Worm (Caenorhabditis elegans) whole organism, L1 larva: Measurements from ENCODE around the gene mct-3.

Experiments used
- C04F5.9 ChIP-seq: sonication (generic microtip); optimal IDR thresholded peaks from 2 replicates; lab custom pipeline; 2016; ENCODE audit warnings: missing genetic modification characterization, missing compliant biosample characterization
- C16A3.4 ChIP-seq: fragments of 150-350 bp; optimal IDR thresholded peaks from 2 replicates; lab custom pipeline; 2014; ENCODE audit warnings: missing biosample characterization, missing genetic modification characterization
- F16B12.6 ChIP-seq: fragments of 150-350 bp; optimal IDR thresholded peaks from 2 replicates; lab custom pipeline; 2014; ENCODE audit warnings: missing biosample characterization, missing genetic modification characterization
- Y116A8C.19 ChIP-seq: sonication (generic microtip); optimal IDR thresholded peaks from 2 replicates; lab custom pipeline; 2016; ENCODE audit warnings: missing compliant biosample characterization, missing genetic modification characterization, borderline replicate concordance
- aly-2 ChIP-seq: fragments of 150-350 bp; optimal IDR thresholded peaks from 2 replicates; lab custom pipeline; 2014; ENCODE audit warnings: missing biosample characterization, missing genetic modification characterization
- blmp-1 ChIP-seq: fragments of 150-350 bp; optimal IDR thresholded peaks from 2 replicates; lab custom pipeline; 2014; ENCODE audit warnings: missing biosample characterization, missing genetic modification characterization
- ceh-8 ChIP-seq: fragments of 200-800 bp; sonication (Bioruptor generic); optimal IDR thresholded peaks from 2 replicates; lab custom pipeline; 2018; ENCODE audit warnings: mild to moderate bottlenecking, missing genetic modification characterization, moderate library complexity, missing compliant biosample characterization
- dsc-1 ChIP-seq: sonication (generic microtip); optimal IDR thresholded peaks from 2 replicates; lab custom pipeline; 2016; ENCODE audit warnings: mild to moderate bottlenecking, missing genetic modification characterization, missing compliant biosample characterization
- efl-1 ChIP-seq, 4 experiments: fragments of 150-350 bp; optimal IDR thresholded peaks in 3 of 4; peaks in 1 of 4; 1 replicate in 1 of 4; 2 replicates in 3 of 4; lab custom pipeline; 2014; ENCODE audit warnings: missing biosample characterization in 2 of 4, missing genetic modification characterization in 2 of 4, missing genetic modification reagents in 2 of 4
- egl-13 ChIP-seq: sonication (generic microtip); optimal IDR thresholded peaks from 2 replicates; lab custom pipeline; 2016; ENCODE audit warnings: missing genotype, missing genetic modification reagents, missing genetic modification characterization, missing compliant biosample characterization
- egl-27 ChIP-seq, 2 experiments: fragments of 150-350 bp in 1 of 2; sonication (generic microtip); optimal IDR thresholded peaks; 3 replicates each; lab custom pipeline; 2017 to 2018; ENCODE audit warnings: missing biosample characterization in 2 of 2, missing genetic modification characterization in 2 of 2, missing genetic modification reagents in 2 of 2
- elt-3 ChIP-seq, 6 experiments: fragments of 150-350 bp in 1 of 6; sonication (generic microtip); optimal IDR thresholded peaks; 2 replicates each; lab custom pipeline; 2017 to 2018; ENCODE audit warnings: missing biosample characterization in 6 of 6, missing genetic modification characterization in 6 of 6, inconsistent platforms in 1 of 6
- ets-5 ChIP-seq: fragments of 200-800 bp; sonication (Bioruptor generic); IDR thresholded peaks from 2 replicates; pipeline ENCODE4 v1.3.6; 2022; ENCODE audit warnings: missing genetic modification characterization, missing compliant biosample characterization
- fkh-4 ChIP-seq: sonication (generic microtip); optimal IDR thresholded peaks from 2 replicates; lab custom pipeline; 2016; ENCODE audit warnings: missing compliant biosample characterization, missing genetic modification characterization, borderline replicate concordance
- fkh-8 ChIP-seq: sonication (generic microtip); optimal IDR thresholded peaks from 2 replicates; lab custom pipeline; 2016; ENCODE audit warnings: mild to moderate bottlenecking, missing genetic modification characterization, missing compliant biosample characterization
- fos-1 ChIP-seq: fragments of 150-350 bp; optimal IDR thresholded peaks from 2 replicates; lab custom pipeline; 2014; ENCODE audit warnings: missing biosample characterization, missing genetic modification characterization
- hlh-17 ChIP-seq: fragments of 200-800 bp; sonication (Bioruptor generic); optimal IDR thresholded peaks from 2 replicates; lab custom pipeline; 2018; ENCODE audit warnings: missing genetic modification characterization, mild to moderate bottlenecking, missing compliant biosample characterization, moderate library complexity, borderline replicate concordance
- hlh-4 ChIP-seq: sonication (generic microtip); optimal IDR thresholded peaks from 2 replicates; lab custom pipeline; 2016; ENCODE audit warnings: mild to moderate bottlenecking, missing genetic modification characterization, missing compliant biosample characterization
- isw-1 ChIP-seq: fragments of 200-800 bp; sonication (Bioruptor generic); IDR thresholded peaks from 2 replicates; pipeline ENCODE4 v1.3.6; 2022; ENCODE audit warnings: missing genetic modification characterization, missing compliant biosample characterization
- jun-1 ChIP-seq: fragments of 150-350 bp; optimal IDR thresholded peaks from 2 replicates; lab custom pipeline; 2014; ENCODE audit warnings: missing biosample characterization, missing genetic modification reagents, missing genetic modification characterization
- lin-14 ChIP-seq: fragments of 200-800 bp; sonication (Bioruptor generic); optimal IDR thresholded peaks from 2 replicates; lab custom pipeline; 2018; ENCODE audit warnings: mild to moderate bottlenecking, missing genetic modification characterization, moderate library complexity, missing compliant biosample characterization
- lin-35 ChIP-seq, 2 experiments: fragments of 150-350 bp; optimal IDR thresholded peaks; 2 replicates each; lab custom pipeline; 2014; ENCODE audit warnings: missing biosample characterization in 2 of 2, missing genetic modification characterization in 2 of 2, missing genetic modification reagents in 2 of 2
- mab-9 ChIP-seq: fragments of 200-800 bp; sonication (Bioruptor generic); IDR thresholded peaks from 2 replicates; pipeline ENCODE4 v1.3.6; 2022; ENCODE audit warnings: missing genetic modification reagents, missing genetic modification characterization, missing compliant biosample characterization
- mef-2 ChIP-seq: fragments of 150-350 bp; optimal IDR thresholded peaks from 2 replicates; lab custom pipeline; 2014; ENCODE audit warnings: missing biosample characterization, missing genetic modification characterization
- nhr-11 ChIP-seq: fragments of 150-350 bp; optimal IDR thresholded peaks from 2 replicates; lab custom pipeline; 2014; ENCODE audit warnings: missing biosample characterization, missing genetic modification characterization
- nhr-19 ChIP-seq: fragments of 200-800 bp; sonication (Bioruptor generic); conservative IDR thresholded peaks from 2 replicates; pipeline ENCODE4 v1.3.6; 2022; ENCODE audit warnings: missing genetic modification characterization, missing compliant biosample characterization
- nhr-237 ChIP-seq: fragments of 150-350 bp; optimal IDR thresholded peaks from 2 replicates; lab custom pipeline; 2014; ENCODE audit warnings: missing biosample characterization, missing genetic modification characterization
- nhr-28 ChIP-seq: fragments of 150-350 bp; optimal IDR thresholded peaks from 2 replicates; lab custom pipeline; 2014; ENCODE audit warnings: missing biosample characterization, missing genetic modification characterization
- nhr-47 ChIP-seq: sonication (generic microtip); optimal IDR thresholded peaks from 2 replicates; lab custom pipeline; 2016; ENCODE audit warnings: mild to moderate bottlenecking, missing genetic modification characterization, moderate library complexity, missing compliant biosample characterization
- nhr-71 ChIP-seq: sonication (generic microtip); optimal IDR thresholded peaks from 2 replicates; lab custom pipeline; 2016; ENCODE audit warnings: mild to moderate bottlenecking, missing genetic modification characterization, moderate library complexity, missing compliant biosample characterization
- nhr-76 ChIP-seq: sonication (generic microtip); optimal IDR thresholded peaks from 2 replicates; lab custom pipeline; 2017; ENCODE audit warnings: missing biosample characterization, missing genetic modification characterization
- nhr-84 ChIP-seq: sonication (generic microtip); optimal IDR thresholded peaks from 2 replicates; lab custom pipeline; 2017; ENCODE audit warnings: missing biosample characterization, missing genetic modification characterization
- pag-3 ChIP-seq: sonication (generic microtip); optimal IDR thresholded peaks from 2 replicates; lab custom pipeline; 2017; ENCODE audit warnings: missing genetic modification characterization, mild to moderate bottlenecking, missing compliant biosample characterization, antibody characterized with exemption, borderline replicate concordance; ENCODE audit not compliant: insufficient read depth
- pax-3 ChIP-seq: fragments of 200-800 bp; sonication (Bioruptor generic); optimal IDR thresholded peaks from 2 replicates; lab custom pipeline; 2018; ENCODE audit warnings: mild to moderate bottlenecking, missing genetic modification characterization, moderate library complexity, missing compliant biosample characterization
- snpc-4 ChIP-seq: fragments of 150-350 bp; optimal IDR thresholded peaks from 2 replicates; lab custom pipeline; 2014; ENCODE audit warnings: missing biosample characterization, missing genetic modification characterization
- snu-23 ChIP-seq: sonication (generic microtip); optimal IDR thresholded peaks from 2 replicates; lab custom pipeline; 2016; ENCODE audit warnings: missing genetic modification characterization, missing compliant biosample characterization
- sox-4 ChIP-seq: sonication (generic microtip); optimal IDR thresholded peaks from 2 replicates; lab custom pipeline; 2016; ENCODE audit warnings: missing genetic modification characterization, missing compliant biosample characterization
- sup-37 ChIP-seq: fragments of 200-800 bp; sonication (Bioruptor generic); optimal IDR thresholded peaks from 2 replicates; lab custom pipeline; 2018; ENCODE audit warnings: mild to moderate bottlenecking, missing genetic modification characterization, missing compliant biosample characterization
- swsn-7 ChIP-seq: sonication (generic microtip); optimal IDR thresholded peaks from 2 replicates; lab custom pipeline; 2016; ENCODE audit warnings: missing genetic modification characterization, missing compliant biosample characterization
- unc-30 ChIP-seq: sonication (generic microtip); optimal IDR thresholded peaks from 2 replicates; lab custom pipeline; 2017; ENCODE audit warnings: missing biosample characterization, missing genetic modification characterization
- unc-62 ChIP-seq: fragments of 150-350 bp; optimal IDR thresholded peaks from 2 replicates; lab custom pipeline; 2014; ENCODE audit warnings: missing biosample characterization, missing genetic modification reagents, missing genetic modification characterization
- zag-1 ChIP-seq: fragments of 150-350 bp; optimal IDR thresholded peaks from 2 replicates; lab custom pipeline; 2014; ENCODE audit warnings: missing biosample characterization, missing genetic modification characterization
- ztf-4 ChIP-seq: fragments of 150-350 bp; optimal IDR thresholded peaks from 2 replicates; lab custom pipeline; 2014; ENCODE audit warnings: missing biosample characterization, missing genetic modification characterization

Gene mct-3

DNA sequence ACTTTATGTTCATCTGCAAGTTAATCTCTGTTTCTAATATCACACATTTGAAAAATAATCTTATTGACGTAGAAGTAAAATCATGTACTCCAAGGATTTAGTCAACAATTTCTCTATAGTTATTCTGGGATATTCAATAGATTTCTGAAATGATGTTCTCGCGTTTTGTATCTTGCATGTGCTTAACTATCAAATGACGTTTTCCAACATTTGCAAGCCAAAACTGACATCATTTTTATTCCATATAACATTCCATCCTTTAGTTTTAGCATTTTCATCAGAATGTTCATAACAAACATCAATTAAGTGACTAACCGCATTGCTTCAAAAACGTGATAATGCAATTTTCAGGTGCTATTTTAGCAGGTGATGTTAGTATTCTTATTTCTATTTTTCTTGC is 14.7 kb upstream of the mct-3 start:
- TF ChIP-seq nhr-71 (tag; lab: Kevin White, UChicago): peak; percentile 17
- TF ChIP-seq hlh-4 (tag; lab: Kevin White, UChicago): peak; percentile 31
- TF ChIP-seq egl-27 (tag; optimal IDR thresholded peaks at IDR 0.05; lab: Kevin White, UChicago): no peak
- no peak for TF ChIP-seq jun-1
- no peak for TF ChIP-seq C16A3.4 (tag; lab: Kevin White, UChicago)
- no peak for TF ChIP-seq unc-62
- no peak for TF ChIP-seq nhr-11 (tag; lab: Kevin White, UChicago)
- TF ChIP-seq fkh-8: peak; percentile 65
- no peak for TF ChIP-seq nhr-28
- TF ChIP-seq dsc-1 (tag; lab: Kevin White, UChicago): peak; percentile 81
- TF ChIP-seq swsn-7 (tag; lab: Kevin White, UChicago): no peak
- peak; percentile 61 for TF ChIP-seq pax-3 (tag; lab: Kevin White, UChicago)
- no peak for TF ChIP-seq mab-9 (GFP tag; lab: Robert Waterston, UW)
- TF ChIP-seq ztf-4: no peak
- TF ChIP-seq nhr-76 (tag; lab: Kevin White, UChicago): no peak
- TF ChIP-seq nhr-237: no peak
- no peak for TF ChIP-seq nhr-84 (tag; lab: Kevin White, UChicago)
- peak; percentile 5 for TF ChIP-seq ceh-8 (GFP tag; lab: Kevin White, UChicago)
- TF ChIP-seq hlh-17 (GFP tag; lab: Kevin White, UChicago): no peak
- no peak for TF ChIP-seq isw-1
- no peak for TF ChIP-seq lin-35 (GFP tag; optimal IDR thresholded peaks at IDR 0.05; lab: Kevin White, UChicago)
- TF ChIP-seq elt-3 (tag; optimal IDR thresholded peaks at IDR 0.05; lab: Kevin White, UChicago): no peak
- TF ChIP-seq, all 84 proteins: peak for 6

DNA sequence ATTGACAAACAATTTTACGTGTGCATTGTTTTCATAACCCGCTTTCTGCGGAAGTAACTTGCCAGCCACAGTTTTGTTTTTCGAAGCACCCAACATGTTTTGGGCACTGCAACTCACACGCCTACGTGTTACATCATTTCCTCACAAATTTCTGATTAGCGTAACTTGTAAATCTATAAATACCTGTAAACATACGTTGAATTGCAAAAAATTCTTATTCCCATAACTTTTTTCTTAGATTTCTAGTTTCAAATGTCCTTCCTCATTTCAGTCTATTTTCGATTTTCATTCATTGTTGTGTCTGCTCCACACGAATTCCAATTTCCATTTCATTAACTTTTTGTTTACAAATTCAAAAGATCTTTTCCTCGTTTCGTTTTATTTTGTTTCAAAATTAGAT is 12.4 kb upstream of the mct-3 start:
- TF ChIP-seq nhr-19 (GFP tag; lab: Robert Waterston, UW) (no peak), lin-35 (GFP tag; optimal IDR thresholded peaks at IDR 0.05; lab: Kevin White, UChicago) (no peak), C04F5.9 (tag; lab: Kevin White, UChicago) (no peak), hlh-4 (tag; lab: Kevin White, UChicago) (no peak), nhr-76 (tag; lab: Kevin White, UChicago) (no peak), aly-2 (tag; lab: Kevin White, UChicago) (no peak), nhr-237 (no peak)
- TF ChIP-seq, all 84 proteins: peak for 0

DNA sequence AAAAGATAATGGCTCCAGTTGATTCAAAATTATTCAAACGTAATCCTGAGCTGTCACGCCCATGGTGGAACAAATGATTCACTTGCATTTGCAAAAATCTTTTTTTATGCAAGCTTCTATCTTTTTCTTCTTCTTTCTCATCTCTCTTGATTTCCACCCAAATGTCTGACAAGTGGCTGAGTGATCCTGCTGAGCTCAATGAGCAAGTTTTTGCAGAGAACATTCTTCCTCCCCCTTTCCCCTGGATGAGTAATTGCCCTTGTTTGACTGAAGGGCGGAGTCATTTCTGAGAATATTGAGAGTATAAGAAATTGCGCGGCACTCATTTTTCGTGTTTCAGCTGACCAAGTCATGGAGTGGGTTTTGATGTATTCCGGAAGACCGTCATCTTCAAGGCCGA is 11.4 kb upstream of the mct-3 start, which contains the start of gene M03B6.1:
M03B6.1 (plus strand) TSS at position 334 of the 400 bp plus-strand sequence.
- TF ChIP-seq fkh-8 (peak; percentile 29), nhr-71 (tag; lab: Kevin White, UChicago) (peak; percentile 10), lin-14 (GFP tag; lab: Kevin White, UChicago) (peak; percentile 60), egl-13 (tag; lab: Kevin White, UChicago) (peak; percentile 31), mef-2 (tag; lab: Kevin White, UChicago) (no peak), snpc-4 (no peak), dsc-1 (tag; lab: Kevin White, UChicago) (peak; percentile 61)

DNA sequence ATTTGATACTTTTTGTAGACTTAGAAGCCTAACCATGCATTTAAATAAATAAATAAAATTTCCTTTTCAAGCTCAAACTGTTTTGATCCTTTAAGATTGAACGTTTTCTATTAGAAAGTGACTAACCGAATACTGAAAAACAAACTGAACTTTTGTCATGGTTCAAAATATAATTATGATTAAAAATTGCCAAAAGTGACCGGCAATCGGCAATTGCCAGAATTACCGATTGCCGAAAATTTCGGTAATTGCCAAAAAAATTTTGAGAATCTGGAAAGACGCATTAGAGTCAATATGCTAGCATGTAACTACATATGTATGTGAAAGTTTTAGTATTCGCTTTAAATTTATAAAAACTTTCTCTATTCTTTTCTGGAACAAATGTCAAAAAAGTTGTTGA is 9.0 kb upstream of the mct-3 start, which contains the start of gene M03B6.5:
M03B6.5 (plus strand) TSS at position 301 of the 400 bp plus-strand sequence.
- TF ChIP-seq F16B12.6 (tag; lab: Kevin White, UChicago) (no peak), ztf-4 (no peak), unc-62 (no peak), zag-1 (tag; lab: Kevin White, UChicago) (no peak), egl-27 (tag; optimal IDR thresholded peaks at IDR 0.05; lab: Kevin White, UChicago) (no peak), blmp-1 (no peak)

DNA sequence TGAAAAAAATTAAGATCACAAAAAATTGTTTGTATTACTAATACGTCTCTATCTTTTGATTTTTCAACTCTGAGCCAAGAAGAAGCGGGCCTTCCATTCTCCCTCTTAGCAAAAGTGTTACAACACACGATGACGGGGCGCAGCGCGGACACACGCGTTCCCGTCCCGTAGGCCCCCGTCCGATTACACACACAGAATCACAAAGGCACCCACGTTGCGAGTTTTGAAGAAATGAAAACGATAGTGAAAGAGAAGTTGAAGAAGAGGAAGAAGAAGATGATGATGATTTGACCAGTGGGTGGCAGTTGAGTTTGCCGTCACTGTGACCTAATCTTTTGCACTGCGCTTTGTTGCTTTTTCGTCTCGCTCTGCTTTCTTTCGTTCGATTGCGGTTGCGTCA is 6.7 kb upstream of the mct-3 start:
- TF ChIP-seq fkh-4 (no peak), mef-2 (tag; lab: Kevin White, UChicago) (no peak), sox-4 (tag; lab: Kevin White, UChicago) (no peak), unc-30 (tag; lab: Kevin White, UChicago) (no peak), blmp-1 (peak; percentile 45), hlh-4 (tag; lab: Kevin White, UChicago) (no peak), efl-1 (optimal IDR thresholded peaks at IDR 0.05; lab: Kevin White, UChicago) (no peak), efl-1 (GFP tag; optimal IDR thresholded peaks at IDR 0.05 in 1 of 2; lab: Kevin White, UChicago) (no peak), dsc-1 (tag; lab: Kevin White, UChicago) (peak; percentile 23), nhr-47 (tag; lab: Kevin White, UChicago) (no peak), snu-23 (GFP tag; lab: Kevin White, UChicago) (no peak), pag-3 (tag; lab: Kevin White, UChicago) (peak; percentile 49), aly-2 (tag; lab: Kevin White, UChicago) (no peak), fos-1 (tag; lab: Kevin White, UChicago) (no peak), ztf-4 (no peak), ets-5 (GFP tag; lab: Robert Waterston, UW) (no peak), nhr-237 (no peak), egl-13 (tag; lab: Kevin White, UChicago) (no peak), sup-37 (GFP tag; lab: Kevin White, UChicago) (no peak), Y116A8C.19 (no peak)
